Fruit fly (Drosophila melanogaster) whole organism, adult: ENCODE data around the gene EndoU.

Experiments
- CG12768 ChIP-seq: fragments of 200-800 bp; sonication (Bioruptor generic); optimal IDR thresholded peaks from 2 replicates; lab custom pipeline; 2017; ENCODE audit warnings: missing biosample characterization, missing genetic modification characterization, mild to moderate bottlenecking, moderate library complexity, missing genetic modification reagents
- CG14711 ChIP-seq: fragments of 200-800 bp; sonication (Bioruptor generic); optimal IDR thresholded peaks from 2 replicates; lab custom pipeline; 2018; ENCODE audit warnings: missing biosample characterization, mild to moderate bottlenecking, missing genetic modification characterization, moderate library complexity
- CG33017 ChIP-seq: fragments of 200-800 bp; sonication (Bioruptor generic); optimal IDR thresholded peaks from 2 replicates; lab custom pipeline; 2018; ENCODE audit warnings: missing biosample characterization, mild to moderate bottlenecking, missing genetic modification characterization, moderate library complexity
- CG7101 ChIP-seq: fragments of 200-800 bp; sonication (Bioruptor generic); optimal IDR thresholded peaks from 2 replicates; lab custom pipeline; 2018; ENCODE audit warnings: missing biosample characterization, mild to moderate bottlenecking, missing genetic modification characterization, moderate library complexity
- Clk ChIP-seq: fragments of 200-800 bp; sonication (Bioruptor generic); optimal IDR thresholded peaks from 2 replicates; lab custom pipeline; 2017; ENCODE audit warnings: missing biosample characterization, missing genetic modification characterization
- Crg-1 ChIP-seq: fragments of 200-800 bp; sonication (Bioruptor generic); optimal IDR thresholded peaks from 2 replicates; lab custom pipeline; 2016; ENCODE audit warnings: missing biosample characterization, missing genetic modification characterization
- Hr96 ChIP-seq: fragments of 200-800 bp; sonication (Bioruptor generic); optimal IDR thresholded peaks from 2 replicates; lab custom pipeline; 2016; ENCODE audit warnings: missing biosample characterization, missing genetic modification characterization
- cnc ChIP-seq, 2 experiments: fragments of >200 bp; optimal IDR thresholded peaks; 2 replicates each; lab custom pipeline; 2017
- kay ChIP-seq: fragments of 200-800 bp; sonication (Bioruptor generic); peaks from one replicate; lab custom pipeline; 2016; ENCODE audit warnings: missing biosample characterization, missing genetic modification characterization, borderline replicate concordance
- pad ChIP-seq: fragments of 200-800 bp; sonication (Bioruptor generic); optimal IDR thresholded peaks from 3 replicates; lab custom pipeline; 2017; ENCODE audit warnings: missing biosample characterization, missing genetic modification characterization, mild to moderate bottlenecking, moderate library complexity, missing genetic modification reagents
- tj ChIP-seq: fragments of 200-800 bp; sonication (Bioruptor generic); optimal IDR thresholded peaks from 3 replicates; lab custom pipeline; 2017; ENCODE audit warnings: missing biosample characterization, mild to moderate bottlenecking, missing genetic modification characterization, moderate library complexity
- toe ChIP-seq: fragments of 200-800 bp; sonication (Bioruptor generic); optimal IDR thresholded peaks from 2 replicates; lab custom pipeline; 2016; ENCODE audit warnings: missing biosample characterization, missing genetic modification characterization

DNA sequence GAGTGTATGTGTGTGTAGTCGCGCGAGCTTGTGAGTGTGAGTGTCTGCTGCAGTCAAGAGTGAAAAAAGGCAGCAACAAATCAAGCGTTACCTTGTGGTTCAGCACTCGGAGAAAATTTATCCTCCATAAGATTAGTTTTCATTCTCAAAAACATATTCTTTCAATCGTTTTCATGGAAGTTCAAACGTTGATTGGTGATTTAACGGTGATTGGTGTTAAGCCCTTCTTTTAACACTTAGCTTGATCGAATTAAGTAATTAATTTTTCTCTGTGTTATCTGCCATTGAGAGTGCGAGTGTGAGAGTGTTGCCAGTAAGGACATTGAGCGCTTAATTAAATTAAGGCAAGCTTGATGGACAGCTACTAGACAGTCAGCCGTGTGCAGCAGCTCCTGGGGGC, 8.5 kb upstream of the EndoU start:
- TF ChIP-seq kay (GFP tag; lab: Kevin White, UChicago), result no peak
- no peak for TF ChIP-seq cnc (optimal IDR thresholded peaks at IDR 0.05; lab: Kevin White, UChicago)
- TF ChIP-seq CG33017 (tag; lab: Kevin White, UChicago), result peak; percentile 44
- TF ChIP-seq Clk (GFP tag; lab: Kevin White, UChicago), result no peak
- TF ChIP-seq toe (GFP tag; lab: Kevin White, UChicago), result peak; percentile 12
- TF ChIP-seq Crg-1 (GFP tag; lab: Kevin White, UChicago), result no peak
- TF ChIP-seq CG12768 (GFP tag; lab: Kevin White, UChicago), result peak; percentile 14
- peak; percentile 10 for TF ChIP-seq CG14711 (tag; lab: Kevin White, UChicago)
- no peak for TF ChIP-seq tj (GFP tag; lab: Kevin White, UChicago)
- TF ChIP-seq Hr96 (GFP tag; lab: Kevin White, UChicago), result peak; percentile 32
- no peak for TF ChIP-seq pad
- peak; percentile 19 for TF ChIP-seq CG7101 (tag; lab: Kevin White, UChicago)
